Worm (Caenorhabditis elegans): Measurements from ENCODE around the gene C34F6.5.

Gene C34F6.5

ce11 chrX:11252429-11252828 lies 43.7 kb upstream of the C34F6.5 start (continued):
- TF ChIP-seq let-526 (GFP tag; IDR thresholded peaks at IDR 0.05) (no peak), hmg-1.2 (GFP tag; IDR thresholded peaks at IDR 0.05) (peak; percentile 76), mxl-1 (tag; optimal IDR thresholded peaks at IDR 0.05) (peak; percentile 65), F10E7.11 (tag; optimal IDR thresholded peaks at IDR 0.05) (peak; percentile 53), hrde-1 (tag; optimal IDR thresholded peaks at IDR 0.05; ENCODE audit: borderline replicate concordance) (peak; percentile 70), madf-8 (GFP tag; conservative IDR thresholded peaks at IDR 0.05) (no peak), F55B11.4 (tag; optimal IDR thresholded peaks at IDR 0.05; ENCODE audit: borderline replicate concordance, insufficient read depth) (no peak), K12H6.12 (tag; optimal IDR thresholded peaks at IDR 0.05) (peak; percentile 55), sdz-38 (tag; optimal IDR thresholded peaks at IDR 0.05) (no peak), let-607 (tag; optimal IDR thresholded peaks at IDR 0.05) (peak in 1 of 2 experiments; percentile 42), fkh-3 (tag; optimal IDR thresholded peaks at IDR 0.05) (no peak), F49E8.2 (tag; optimal IDR thresholded peaks at IDR 0.05; ENCODE audit: insufficient read depth) (no peak), die-1 (tag; optimal IDR thresholded peaks at IDR 0.05) (peak; percentile 81), ama-1 (optimal IDR thresholded peaks at IDR 0.05) (no peak), ama-1 (GFP tag; optimal IDR thresholded peaks at IDR 0.05) (no peak), nhr-120 (GFP tag; IDR thresholded peaks at IDR 0.05) (no peak), Y53F4B.3 (GFP tag; IDR thresholded peaks at IDR 0.05) (peak; percentile 63), ZK185.1 (tag; optimal IDR thresholded peaks at IDR 0.05; ENCODE audit: poor library complexity, severe bottlenecking) (peak; percentile 88), ceh-100 (GFP tag; IDR thresholded peaks at IDR 0.05) (peak; percentile 49; the same call in 1 of the 2 replicates), hlh-26 (GFP tag; conservative IDR thresholded peaks at IDR 0.05) (no peak), F22D6.2 (tag; optimal IDR thresholded peaks at IDR 0.05) (no peak), hmg-20 (GFP tag; IDR thresholded peaks at IDR 0.05) (no peak), F39B2.1 (GFP tag; IDR thresholded peaks at IDR 0.05) (no peak), ceh-91 (GFP tag; IDR thresholded peaks at IDR 0.05) (no peak), zim-3 (tag; optimal IDR thresholded peaks at IDR 0.05) (no peak), Y56A3A.18 (GFP tag; IDR thresholded peaks at IDR 0.05) (0 out of 2 replicates have a peak, but pooled peaks have one; percentile 54), dox-1 (GFP tag; IDR thresholded peaks at IDR 0.05) (no peak), F57A8.1 (GFP tag; optimal IDR thresholded peaks at IDR 0.05) (no peak), F52B5.7 (tag; optimal IDR thresholded peaks at IDR 0.05) (no peak), nhr-90 (tag; optimal IDR thresholded peaks at IDR 0.05) (peak; percentile 72), C06A6.2 (GFP tag; conservative IDR thresholded peaks at IDR 0.05) (no peak), ztf-6 (GFP tag; IDR thresholded peaks at IDR 0.05) (no peak), ztf-25 (GFP tag; IDR thresholded peaks at IDR 0.05) (peak; percentile 86), aptf-3 (GFP tag; IDR thresholded peaks at IDR 0.05) (no peak), cebp-2 (GFP tag; IDR thresholded peaks at IDR 0.05) (no peak), mel-28 (tag; optimal IDR thresholded peaks at IDR 0.05; ENCODE audit: borderline replicate concordance) (no peak), sptf-2 (GFP tag; optimal IDR thresholded peaks at IDR 0.05) (peak; percentile 78)

DNA sequence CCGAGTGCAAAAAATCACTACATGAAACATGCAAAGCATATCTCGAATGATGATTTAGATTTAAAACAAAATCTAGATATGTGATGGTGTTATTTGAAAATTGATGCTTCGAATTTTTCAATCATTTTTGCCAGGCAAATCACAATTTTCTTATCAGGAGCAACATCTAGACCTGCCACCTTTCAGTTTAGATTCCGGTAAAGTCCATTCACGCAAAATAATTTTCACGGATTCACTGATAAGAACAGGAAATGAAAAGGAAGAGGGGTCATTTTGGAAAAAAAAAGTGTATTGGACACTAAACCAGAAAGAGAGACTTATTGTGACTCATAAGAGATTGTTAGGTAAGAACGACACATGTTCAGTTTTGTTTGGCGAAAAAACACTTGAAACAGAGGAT lies 43.2 kb upstream of the C34F6.5 start:
- TF ChIP-seq ets-4 (GFP tag; optimal IDR thresholded peaks at IDR 0.05) (peak; percentile 81), nhr-80 (tag; optimal IDR thresholded peaks at IDR 0.05) (peak; percentile 79), him-1 (tag; optimal IDR thresholded peaks at IDR 0.05) (no peak)

Measured in whole organism, young adult.